Fruit fly (Drosophila melanogaster) whole organism, embryonic: ENCODE results near the gene tutl.

Experiments
- CG12942 ChIP-seq: fragments of 200-800 bp; sonication (Bioruptor generic); optimal IDR thresholded peaks from 3 replicates; lab custom pipeline; 2016; ENCODE audit warnings: missing biosample characterization, missing genetic modification characterization
- CG30403 ChIP-seq: fragments of 200-800 bp; sonication (Bioruptor generic); optimal IDR thresholded peaks from 3 replicates; lab custom pipeline; 2016; ENCODE audit warnings: missing biosample characterization, missing genetic modification characterization
- CkIIα-i1 ChIP-seq: fragments of 200-800 bp; sonication (Bioruptor generic); IDR thresholded peaks from 2 replicates; pipeline ENCODE4 v1.3.6; 2022; ENCODE audit warnings: missing biosample characterization, missing genetic modification characterization
- Dfd ChIP-seq, 2 experiments: fragments of >200 bp; optimal IDR thresholded peaks; 2 replicates each; lab custom pipeline; 2017; ENCODE audit warnings: missing biosample characterization in 2 of 2, missing genetic modification characterization in 2 of 2
- Dll ChIP-seq: fragments of 200-800 bp; sonication (Bioruptor generic); IDR thresholded peaks from 4 replicates; pipeline ENCODE4 v1.3.6; 2022; ENCODE audit warnings: missing biosample characterization, missing genetic modification characterization; ENCODE audit not compliant: partially characterized antibody
- E2f1 ChIP-seq: fragments of 200-800 bp; sonication (Bioruptor generic); IDR thresholded peaks from 2 replicates; pipeline ENCODE4 v1.3.6; 2022; ENCODE audit warnings: missing biosample characterization, missing genetic modification characterization
- dmrt99B ChIP-seq: fragments of 200-800 bp; sonication (Bioruptor generic); optimal IDR thresholded peaks from 2 replicates; lab custom pipeline; 2018; ENCODE audit warnings: missing biosample characterization, mild to moderate bottlenecking, missing genetic modification characterization, moderate library complexity
- emc ChIP-seq: fragments of 200-800 bp; sonication (Bioruptor generic); optimal IDR thresholded peaks from 2 replicates; lab custom pipeline; 2016; ENCODE audit warnings: missing biosample characterization, missing genetic modification characterization

DNA sequence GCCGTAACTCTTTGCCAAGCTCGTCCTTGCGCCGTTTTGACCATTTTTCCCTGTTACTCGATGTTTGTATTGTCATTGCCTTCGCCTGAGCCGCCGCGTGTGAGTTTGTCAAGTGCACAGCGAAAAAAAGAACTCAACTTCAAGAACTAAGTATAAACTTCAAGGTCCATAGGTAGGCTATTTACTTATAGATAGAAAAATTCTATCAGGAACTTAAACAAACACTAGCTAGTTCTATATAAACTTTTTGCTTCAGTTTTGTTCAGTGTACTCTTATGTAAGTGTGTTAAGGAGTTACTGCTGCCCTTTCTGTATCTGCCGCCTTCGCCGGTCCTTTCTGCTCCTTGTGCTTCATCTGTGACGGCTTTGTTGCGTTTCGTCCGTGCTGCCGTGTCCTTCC is 36.6 kb upstream of the tutl start:
- no peak for TF ChIP-seq E2f1
- no peak for TF ChIP-seq dmrt99B (tag; lab: Kevin White, UChicago)
- TF ChIP-seq CG30403 (GFP tag; lab: Kevin White, UChicago) = no peak
- TF ChIP-seq emc (GFP tag; lab: Kevin White, UChicago) = no peak
- no peak for TF ChIP-seq CG12942 (GFP tag; lab: Kevin White, UChicago)
- no peak for TF ChIP-seq Dll (GFP tag; lab: Robert Waterston, UW)
- TF ChIP-seq Dfd (GFP tag; optimal IDR thresholded peaks at IDR 0.05; lab: Kevin White, UChicago) = no peak
- TF ChIP-seq CkIIα-i1 (GFP tag; lab: Robert Waterston, UW) = no peak
